Fruit fly (Drosophila melanogaster): ENCODE data around the gene Ir75a.

DNA sequence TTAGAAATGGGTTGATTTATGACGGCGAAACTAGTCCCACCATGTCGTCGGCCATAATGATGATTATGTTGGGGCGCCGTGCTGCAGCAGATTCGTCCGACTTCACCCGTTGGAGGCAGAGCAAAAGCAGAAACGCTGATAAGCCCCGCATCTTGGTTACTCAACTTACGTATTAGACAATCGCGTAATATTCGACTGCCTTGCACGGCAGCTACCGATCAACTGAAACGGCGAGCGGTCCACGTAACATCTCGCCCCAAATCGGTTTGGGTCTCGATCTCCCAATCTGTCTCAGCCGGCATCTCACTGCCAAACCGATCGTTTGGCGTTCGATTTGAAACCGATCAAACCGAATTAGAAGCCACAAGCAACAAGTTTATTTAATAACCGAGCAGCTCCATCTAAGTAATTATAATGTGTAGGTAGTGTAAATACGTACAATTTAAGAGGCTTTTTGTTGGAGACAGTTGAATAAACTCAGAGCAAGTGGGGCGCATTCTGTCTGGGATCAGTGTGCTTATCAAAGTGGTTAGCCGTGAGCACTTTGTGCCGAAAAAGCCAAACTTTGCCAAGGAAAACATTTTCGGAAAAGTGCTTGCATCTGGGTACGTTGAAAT lies 9.0 kb downstream of the Ir75a start, which contains the start of gene CG32191:
- TF ChIP-seq Crg-1 (GFP tag; optimal IDR thresholded peaks at IDR 0.05) = no peak
- no peak for TF ChIP-seq CG14711 (tag; optimal IDR thresholded peaks at IDR 0.05)
- no peak for TF ChIP-seq CG7101 (tag; optimal IDR thresholded peaks at IDR 0.05)
- no peak for TF ChIP-seq CG1620 (GFP tag; optimal IDR thresholded peaks at IDR 0.05)
- no peak for TF ChIP-seq Hr96 (GFP tag; optimal IDR thresholded peaks at IDR 0.05)
